Worm (Caenorhabditis elegans) whole organism, L3 larva: ENCODE results near the gene F35E8.7.
A peak's percentile ranks its signal among the peaks of the same experiment; 100 is the strongest.
"Not testable (repeated sequence)": the region's sequence is repeated elsewhere in the genome, so short reads cannot be mapped to it uniquely, and the experiment has no call there.

Experiments used
- R02D3.7 ChIP-seq: fragments of 150-350 bp; optimal IDR thresholded peaks from 2 replicates; lab custom pipeline; 2014; ENCODE audit warnings: missing biosample characterization, missing genetic modification characterization
- ama-1 ChIP-seq: fragments of 150-350 bp; optimal IDR thresholded peaks from 2 replicates; lab custom pipeline; 2018
- ceh-16 ChIP-seq: sonication (generic microtip); optimal IDR thresholded peaks from 2 replicates; lab custom pipeline; 2017; ENCODE audit warnings: missing biosample characterization, missing genetic modification characterization
- ceh-28 ChIP-seq: fragments of 150-350 bp; optimal IDR thresholded peaks from 2 replicates; lab custom pipeline; 2014; ENCODE audit warnings: missing biosample characterization, missing genetic modification reagents, missing genetic modification characterization
- ceh-9 ChIP-seq: sonication (generic microtip); optimal IDR thresholded peaks from 2 replicates; lab custom pipeline; 2018; ENCODE audit warnings: missing biosample characterization, missing genetic modification characterization
- daf-12 ChIP-seq: fragments of 150-350 bp; optimal IDR thresholded peaks from 2 replicates; lab custom pipeline; 2014; ENCODE audit warnings: missing biosample characterization, missing genetic modification reagents, missing genetic modification characterization
- egl-5 ChIP-seq: fragments of 150-350 bp; optimal IDR thresholded peaks from 2 replicates; lab custom pipeline; 2017; ENCODE audit warnings: missing biosample characterization, missing genetic modification reagents, missing genetic modification characterization, inconsistent platforms
- elt-1 ChIP-seq: fragments of 150-350 bp; optimal IDR thresholded peaks from 2 replicates; lab custom pipeline; 2014; ENCODE audit warnings: missing biosample characterization, missing genetic modification characterization
- elt-2 ChIP-seq: sonication (generic microtip); optimal IDR thresholded peaks from 2 replicates; lab custom pipeline; 2016; ENCODE audit warnings: missing genetic modification reagents, mild to moderate bottlenecking, missing genetic modification characterization, missing compliant biosample characterization
- fkh-10 ChIP-seq: sonication (generic microtip); optimal IDR thresholded peaks from 2 replicates; lab custom pipeline; 2017; ENCODE audit warnings: missing biosample characterization, missing genetic modification reagents, missing genetic modification characterization
- hmg-11 ChIP-seq: sonication (generic microtip); optimal IDR thresholded peaks from 2 replicates; lab custom pipeline; 2016; ENCODE audit warnings: missing genetic modification characterization, missing compliant biosample characterization
- jun-1 ChIP-seq: fragments of 150-350 bp; optimal IDR thresholded peaks from 2 replicates; lab custom pipeline; 2014; ENCODE audit warnings: missing biosample characterization, missing genetic modification reagents, missing genetic modification characterization
- lin-15B ChIP-seq: fragments of 150-350 bp; optimal IDR thresholded peaks from 2 replicates; lab custom pipeline; 2014; ENCODE audit warnings: missing biosample characterization, missing genetic modification characterization
- lsy-12 ChIP-seq: sonication (generic microtip); optimal IDR thresholded peaks from 2 replicates; lab custom pipeline; 2016; ENCODE audit warnings: mild to moderate bottlenecking, missing genetic modification characterization, missing compliant biosample characterization
- mml-1 ChIP-seq: fragments of 150-350 bp; sonication (generic microtip); optimal IDR thresholded peaks from 3 replicates; lab custom pipeline; 2014; ENCODE audit warnings: missing biosample characterization, missing genetic modification characterization
- nhr-12 ChIP-seq: fragments of 150-350 bp; optimal IDR thresholded peaks from 2 replicates; lab custom pipeline; 2014; ENCODE audit warnings: missing biosample characterization, missing genetic modification characterization
- nhr-23 ChIP-seq: fragments of 150-350 bp; optimal IDR thresholded peaks from 2 replicates; lab custom pipeline; 2014; ENCODE audit warnings: missing biosample characterization, missing genetic modification reagents, missing genetic modification characterization
- nhr-25 ChIP-seq: sonication (generic microtip); optimal IDR thresholded peaks from 2 replicates; lab custom pipeline; 2017; ENCODE audit warnings: missing biosample characterization, missing genetic modification characterization
- nhr-28 ChIP-seq: fragments of 150-350 bp; optimal IDR thresholded peaks from 2 replicates; lab custom pipeline; 2014; ENCODE audit warnings: missing biosample characterization, missing genetic modification characterization
- nhr-43 ChIP-seq: sonication (generic microtip); optimal IDR thresholded peaks from 2 replicates; lab custom pipeline; 2016; ENCODE audit warnings: mild to moderate bottlenecking, missing genetic modification characterization, missing compliant biosample characterization; ENCODE audit not compliant: poor library complexity, severe bottlenecking
- nhr-67 ChIP-seq: fragments of 150-350 bp; optimal IDR thresholded peaks from 2 replicates; lab custom pipeline; 2014; ENCODE audit warnings: missing biosample characterization, missing genetic modification characterization
- nhr-77 ChIP-seq: fragments of 150-350 bp; optimal IDR thresholded peaks from 2 replicates; lab custom pipeline; 2014; ENCODE audit warnings: missing biosample characterization, missing genetic modification characterization
- pqm-1 ChIP-seq: fragments of 150-350 bp; optimal IDR thresholded peaks from 2 replicates; lab custom pipeline; 2017; ENCODE audit warnings: missing biosample characterization, missing genetic modification characterization, inconsistent platforms
- sea-2 ChIP-seq: fragments of 150-350 bp; sonication (generic microtip); optimal IDR thresholded peaks from 4 replicates; lab custom pipeline; 2014; ENCODE audit warnings: missing biosample characterization, missing genetic modification reagents, missing genetic modification characterization
- snpc-4 ChIP-seq: fragments of 150-350 bp; optimal IDR thresholded peaks from 2 replicates; lab custom pipeline; 2014; ENCODE audit warnings: missing biosample characterization, missing genetic modification characterization
- unc-39 ChIP-seq: sonication (generic microtip); optimal IDR thresholded peaks from 4 replicates; lab custom pipeline; 2017; ENCODE audit warnings: missing biosample characterization, missing genetic modification characterization
- unc-62 ChIP-seq: fragments of 150-350 bp; sonication (generic microtip); optimal IDR thresholded peaks from 4 replicates; lab custom pipeline; 2014; ENCODE audit warnings: missing biosample characterization, missing genetic modification reagents, missing genetic modification characterization

F35E8.7 gene

ce11 chrV:15922979-15923378, 9.2 kb downstream of the F35E8.7 start, which contains the start of gene F35E8.13:
TSS of gene F35E8.13 (plus strand) at chrV:15923279.
- TF ChIP-seq hmg-11 (tag; lab: Kevin White, UChicago) (no peak), nhr-23 (no peak), nhr-12 (no peak), fkh-10 (GFP tag; lab: Kevin White, UChicago) (no peak), unc-62 (GFP tag; lab: Kevin White, UChicago) (no peak), elt-1 (tag; lab: Kevin White, UChicago) (no peak)
- TF ChIP-seq, all 47 proteins: peak for 0

- peak; percentile 42 for TF ChIP-seq elt-2
- TF ChIP-seq nhr-77 (tag; lab: Kevin White, UChicago) = no peak
Measured at ce11 chrV:15924307-15924706, 10.5 kb downstream of the F35E8.7 start, which contains the start of gene nhr-108. TSS of gene nhr-108 (minus strand) at chrV:15924472.

- TF ChIP-seq nhr-25 (no peak), lin-15B (no peak), nhr-77 (tag; lab: Kevin White, UChicago) (no peak), daf-12 (tag; lab: Kevin White, UChicago) (no peak), ceh-9 (tag; lab: Kevin White, UChicago) (no peak), fkh-10 (GFP tag; lab: Kevin White, UChicago) (no peak), nhr-28 (no peak), sea-2 (GFP tag; lab: Kevin White, UChicago) (no peak), nhr-43 (no peak), pqm-1 (tag; lab: Kevin White, UChicago) (no peak), snpc-4 (no peak), egl-5 (tag; lab: Kevin White, UChicago) (no peak), elt-1 (tag; lab: Kevin White, UChicago) (no peak), R02D3.7 (tag; lab: Kevin White, UChicago) (no peak)
Measured at ce11 chrV:15928325-15928724, 14.5 kb downstream of the F35E8.7 start, which contains the start of gene pzf-1. TSS of gene pzf-1 (minus strand) at chrV:15928425.

- TF ChIP-seq nhr-25; snpc-4; ceh-16 (tag; lab: Kevin White, UChicago): not testable (repeated sequence)
Measured at ce11 chrV:15929882-15930281, 16.1 kb downstream of the F35E8.7 start, which contains the start of gene srbc-77. TSS of gene srbc-77 (plus strand) at chrV:15930182.

ce11 chrV:15932390-15932789, 18.6 kb downstream of the F35E8.7 start, which contains the start of gene srw-26:
TSS of gene srw-26 (minus strand) at chrV:15932490.
- TF ChIP-seq sea-2 (GFP tag; lab: Kevin White, UChicago) (no peak), daf-12 (tag; lab: Kevin White, UChicago) (no peak), nhr-67 (tag; lab: Kevin White, UChicago) (no peak)

- TF ChIP-seq elt-1 (tag; lab: Kevin White, UChicago) (no peak), daf-12 (tag; lab: Kevin White, UChicago) (no peak)
Measured at ce11 chrV:15940254-15940653, 26.4 kb downstream of the F35E8.7 start, which contains the start of gene srw-55. TSS of gene srw-55 (minus strand) at chrV:15940354.

ce11 chrV:15943125-15943524, 29.3 kb downstream of the F35E8.7 start, which contains the start of gene srw-53:
TSS of gene srw-53 (plus strand) at chrV:15943425.
- no peak for TF ChIP-seq jun-1 (tag; lab: Kevin White, UChicago)
- no peak for TF ChIP-seq ceh-28 (tag; lab: Kevin White, UChicago)
- TF ChIP-seq unc-62 (GFP tag; lab: Kevin White, UChicago) = no peak
- TF ChIP-seq lsy-12 (tag; lab: Kevin White, UChicago) = no peak
- TF ChIP-seq mml-1 (tag; lab: Kevin White, UChicago) = no peak
- no peak for TF ChIP-seq egl-5 (tag; lab: Kevin White, UChicago)
- TF ChIP-seq ama-1 (lab: Kevin White, UChicago) = no peak

ce11 chrV:15950903-15951302, 37.1 kb downstream of the F35E8.7 start, which contains the start of gene srw-59:
TSS of gene srw-59 (minus strand) at chrV:15951003.
- TF ChIP-seq hmg-11 (tag; lab: Kevin White, UChicago) (no peak), jun-1 (tag; lab: Kevin White, UChicago) (no peak), elt-2 (no peak), unc-39 (tag; lab: Kevin White, UChicago) (no peak), ceh-9 (tag; lab: Kevin White, UChicago) (no peak)
- TF ChIP-seq, all 47 proteins: peak for 0
